Worm (Caenorhabditis elegans) whole organism, L4 larva: Measurements from ENCODE around the gene elo-8.
A peak's percentile ranks its signal among the peaks of the same experiment; 100 is the strongest.

Experiments
- D1046.2 ChIP-seq: fragments of 200-800 bp; sonication (Bioruptor generic); IDR thresholded peaks from 2 replicates; pipeline ENCODE4 v1.3.6; 2022; ENCODE audit warnings: missing genetic modification characterization, missing compliant biosample characterization
- F26F4.8 ChIP-seq: fragments of 200-800 bp; sonication (Bioruptor generic); conservative IDR thresholded peaks from 2 replicates; pipeline ENCODE4 v1.3.6; 2022; ENCODE audit warnings: missing genetic modification characterization, missing compliant biosample characterization
- F49E8.2 ChIP-seq: sonication (generic microtip); optimal IDR thresholded peaks from 2 replicates; lab custom pipeline; 2016; ENCODE audit warnings: missing compliant biosample characterization, mild to moderate bottlenecking, missing genetic modification characterization, borderline replicate concordance
- T20F7.1 ChIP-seq: fragments of 200-800 bp; sonication (Bioruptor generic); optimal IDR thresholded peaks from 2 replicates; lab custom pipeline; 2018; ENCODE audit warnings: mild to moderate bottlenecking, missing genetic modification characterization, missing compliant biosample characterization
- T26A8.4 ChIP-seq: fragments of 200-800 bp; sonication (Bioruptor generic); IDR thresholded peaks from 2 replicates; pipeline ENCODE4 v1.3.6; 2022; ENCODE audit warnings: missing genetic modification characterization, missing compliant biosample characterization
- Y5F2A.4 ChIP-seq: fragments of 200-800 bp; sonication (Bioruptor generic); optimal IDR thresholded peaks from 2 replicates; lab custom pipeline; 2018; ENCODE audit warnings: mild to moderate bottlenecking, missing genetic modification characterization, missing compliant biosample characterization
- aha-1 ChIP-seq: fragments of 150-350 bp; peaks from one replicate; lab custom pipeline; 2014; ENCODE audit warnings: missing biosample characterization, missing genetic modification characterization
- daf-12 ChIP-seq: fragments of 150-350 bp; optimal IDR thresholded peaks from 2 replicates; lab custom pipeline; 2014; ENCODE audit warnings: missing biosample characterization, missing genetic modification reagents, missing genetic modification characterization
- daf-16 ChIP-seq, 3 experiments: sonication (generic microtip); optimal IDR thresholded peaks; 2 replicates each; lab custom pipeline; 2016 to 2017; ENCODE audit warnings: missing genetic modification characterization in 3 of 3, missing genetic modification reagents in 3 of 3, mild to moderate bottlenecking in 2 of 3, missing compliant biosample characterization in 2 of 3, missing biosample characterization in 1 of 3, moderate library complexity in 1 of 3
- dmd-6 ChIP-seq: fragments of 200-800 bp; sonication (Bioruptor generic); IDR thresholded peaks from 2 replicates; pipeline ENCODE4 v1.3.6; 2022; ENCODE audit warnings: missing genetic modification reagents, missing genetic modification characterization, missing compliant biosample characterization
- duxl-1 ChIP-seq: sonication (generic microtip); optimal IDR thresholded peaks from 2 replicates; lab custom pipeline; 2016; ENCODE audit warnings: mild to moderate bottlenecking, missing genetic modification characterization, moderate library complexity, missing compliant biosample characterization; ENCODE audit not compliant: poor library complexity
- dve-1 ChIP-seq: sonication (generic microtip); optimal IDR thresholded peaks from 2 replicates; lab custom pipeline; 2017; ENCODE audit warnings: antibody characterized with exemption, mild to moderate bottlenecking, missing genetic modification characterization, missing compliant biosample characterization; ENCODE audit not compliant: insufficient read depth
- egl-27 ChIP-seq: sonication (generic microtip); optimal IDR thresholded peaks from 3 replicates; lab custom pipeline; 2017; ENCODE audit warnings: missing biosample characterization, missing genetic modification reagents, missing genetic modification characterization
- egl-43 ChIP-seq: fragments of 200-800 bp; sonication (Bioruptor generic); IDR thresholded peaks from 2 replicates; pipeline ENCODE4 v1.3.6; 2022; ENCODE audit warnings: missing genetic modification reagents, missing genetic modification characterization, missing compliant biosample characterization
- gei-8 ChIP-seq: fragments of 200-800 bp; sonication (Bioruptor generic); optimal IDR thresholded peaks from 2 replicates; lab custom pipeline; 2018; ENCODE audit warnings: mild to moderate bottlenecking, missing genetic modification characterization, missing compliant biosample characterization
- hlh-11 ChIP-seq: fragments of 200-800 bp; sonication (Bioruptor generic); optimal IDR thresholded peaks from 2 replicates; lab custom pipeline; 2018; ENCODE audit warnings: mild to moderate bottlenecking, missing genetic modification characterization, missing compliant biosample characterization
- hlh-30 ChIP-seq: sonication (generic microtip); optimal IDR thresholded peaks from 2 replicates; lab custom pipeline; 2017; ENCODE audit warnings: antibody characterized with exemption, mild to moderate bottlenecking, missing genetic modification characterization, missing compliant biosample characterization; ENCODE audit not compliant: insufficient read depth
- lin-38 ChIP-seq: fragments of 200-800 bp; sonication (Bioruptor generic); IDR thresholded peaks from 2 replicates; pipeline ENCODE4 v1.3.6; 2022; ENCODE audit warnings: missing genetic modification reagents, missing genetic modification characterization, missing compliant biosample characterization
- lir-3 ChIP-seq: sonication (generic microtip); optimal IDR thresholded peaks from 2 replicates; lab custom pipeline; 2016; ENCODE audit warnings: mild to moderate bottlenecking, missing genetic modification characterization, missing compliant biosample characterization
- mep-1 ChIP-seq: fragments of 150-350 bp; sonication (generic microtip); optimal IDR thresholded peaks from 3 replicates; lab custom pipeline; 2014; ENCODE audit warnings: missing biosample characterization, missing genetic modification characterization
- mes-2 ChIP-seq: sonication (generic microtip); optimal IDR thresholded peaks from 2 replicates; lab custom pipeline; 2016; ENCODE audit warnings: missing genotype, mild to moderate bottlenecking, missing genetic modification characterization, missing compliant biosample characterization; ENCODE audit not compliant: poor library complexity, severe bottlenecking
- mxl-3 ChIP-seq: fragments of 200-800 bp; sonication (Bioruptor generic); optimal IDR thresholded peaks from 2 replicates; lab custom pipeline; 2018; ENCODE audit warnings: mild to moderate bottlenecking, missing genetic modification characterization, missing compliant biosample characterization
- nhr-11 ChIP-seq: fragments of 150-350 bp; optimal IDR thresholded peaks from 2 replicates; lab custom pipeline; 2014; ENCODE audit warnings: missing biosample characterization, missing genetic modification characterization
- nhr-28 ChIP-seq: fragments of 150-350 bp; optimal IDR thresholded peaks from 2 replicates; lab custom pipeline; 2014; ENCODE audit warnings: missing biosample characterization, missing genetic modification characterization
- nhr-48 ChIP-seq: sonication (generic microtip); optimal IDR thresholded peaks from 2 replicates; lab custom pipeline; 2016; ENCODE audit warnings: mild to moderate bottlenecking, missing genetic modification characterization, missing compliant biosample characterization
- pha-4 ChIP-seq, 2 experiments: fragments of 150-350 bp in 1 of 2; fragments of 200-800 bp in 1 of 2; sonication (Bioruptor generic) in 1 of 2; IDR thresholded peaks in 1 of 2; optimal IDR thresholded peaks in 1 of 2; 2 replicates each; pipeline versions ENCODE4 v1.3.6 to Lab custom; 2014 to 2022; ENCODE audit warnings: missing genetic modification characterization in 2 of 2, missing genetic modification reagents in 2 of 2, missing biosample characterization in 1 of 2, missing compliant biosample characterization in 1 of 2
- pqm-1 ChIP-seq: sonication (generic microtip); optimal IDR thresholded peaks from 2 replicates; lab custom pipeline; 2017; ENCODE audit warnings: missing biosample characterization, missing genetic modification characterization
- sdz-12 ChIP-seq: fragments of 200-800 bp; sonication (Bioruptor generic); optimal IDR thresholded peaks from 2 replicates; lab custom pipeline; 2018; ENCODE audit warnings: mild to moderate bottlenecking, missing genetic modification characterization, missing compliant biosample characterization
- snpc-4 ChIP-seq: fragments of 150-350 bp; optimal IDR thresholded peaks from 2 replicates; lab custom pipeline; 2014; ENCODE audit warnings: missing biosample characterization, missing genetic modification characterization
- tra-1 ChIP-seq: fragments of 200-800 bp; sonication (Bioruptor generic); IDR thresholded peaks from 2 replicates; pipeline ENCODE4 v1.3.6; 2022; ENCODE audit warnings: missing genetic modification reagents, missing genetic modification characterization, missing compliant biosample characterization
- unc-130 ChIP-seq: sonication (generic microtip); optimal IDR thresholded peaks from 2 replicates; lab custom pipeline; 2016; ENCODE audit warnings: missing genetic modification reagents, missing genetic modification characterization, missing compliant biosample characterization
- unc-62 ChIP-seq, 3 experiments: fragments of 150-350 bp in 1 of 3; sonication (generic microtip); optimal IDR thresholded peaks in 2 of 3; peaks in 1 of 3; 1 replicate in 1 of 3; 2 replicates in 2 of 3; lab custom pipeline; 2014 to 2017; ENCODE audit warnings: missing biosample characterization in 3 of 3, missing genetic modification characterization in 3 of 3, missing genetic modification reagents in 3 of 3, missing genotype in 1 of 3
- zfp-2 ChIP-seq: sonication (generic microtip); optimal IDR thresholded peaks from 2 replicates; lab custom pipeline; 2016; ENCODE audit warnings: mild to moderate bottlenecking, missing genetic modification characterization, missing compliant biosample characterization
- zip-11 ChIP-seq: fragments of 200-800 bp; sonication (Bioruptor generic); IDR thresholded peaks from 2 replicates; pipeline ENCODE4 v1.3.6; 2022; ENCODE audit warnings: missing genetic modification characterization, missing compliant biosample characterization

Gene elo-8

ce11 chrIII:11268532-11268931, 36.7 kb upstream of the elo-8 start:
- TF ChIP-seq tra-1 (GFP tag; lab: Robert Waterston, UW) = 0 out of 2 replicates have a peak, but pooled peaks have one; percentile 5
- no peak for TF ChIP-seq Y5F2A.4 (GFP tag; lab: Kevin White, UChicago)
- peak; percentile 66 for TF ChIP-seq dmd-6 (GFP tag; lab: Robert Waterston, UW)
- TF ChIP-seq nhr-48 (tag; lab: Kevin White, UChicago) = peak; percentile 3
- no peak for TF ChIP-seq daf-16 (GFP tag; optimal IDR thresholded peaks at IDR 0.05; lab: Kevin White, UChicago)
- peak; percentile 24 for TF ChIP-seq daf-16 (tag; optimal IDR thresholded peaks at IDR 0.05; lab: Kevin White, UChicago)
- peak; percentile 61 for TF ChIP-seq nhr-28 (tag; lab: Kevin White, UChicago)
- TF ChIP-seq hlh-11 = peak; percentile 8
- peak; percentile 36 for TF ChIP-seq pqm-1
- no peak for TF ChIP-seq duxl-1 (tag; lab: Kevin White, UChicago)
- TF ChIP-seq lin-38 = no peak
- TF ChIP-seq zfp-2 (tag; lab: Kevin White, UChicago) = no peak

ce11 chrIII:11267372-11267771, 35.5 kb upstream of the elo-8 start:
- TF ChIP-seq aha-1 (tag; lab: Kevin White, UChicago) (no peak), pqm-1 (peak; percentile 62), nhr-11 (tag; lab: Kevin White, UChicago) (no peak), nhr-48 (tag; lab: Kevin White, UChicago) (no peak), dmd-6 (GFP tag; lab: Robert Waterston, UW) (peak; percentile 63), egl-27 (tag; lab: Kevin White, UChicago) (no peak), egl-43 (GFP tag; lab: Robert Waterston, UW) (no peak), nhr-28 (tag; lab: Kevin White, UChicago) (peak; percentile 70), unc-62 (GFP tag; optimal IDR thresholded peaks at IDR 0.05 in 1 of 2; lab: Kevin White, UChicago) (peak in 1 of 2 experiments; percentile 86), unc-62 (tag; optimal IDR thresholded peaks at IDR 0.05; lab: Kevin White, UChicago) (no peak), snpc-4 (no peak), mes-2 (tag; lab: Kevin White, UChicago) (peak; percentile 3), daf-16 (GFP tag; optimal IDR thresholded peaks at IDR 0.05; lab: Kevin White, UChicago) (no peak), daf-16 (tag; optimal IDR thresholded peaks at IDR 0.05; lab: Kevin White, UChicago) (peak; percentile 14), hlh-11 (peak; percentile 28), gei-8 (GFP tag; lab: Kevin White, UChicago) (no peak), mxl-3 (GFP tag; lab: Kevin White, UChicago) (peak; percentile 38)

ce11 chrIII:11262089-11262488, 30.2 kb upstream of the elo-8 start:
- TF ChIP-seq T20F7.1 (GFP tag; lab: Kevin White, UChicago) (peak; percentile 25), pha-4 (GFP tag; IDR thresholded peaks at IDR 0.05; lab: Robert Waterston, UW) (no peak), pha-4 (tag; optimal IDR thresholded peaks at IDR 0.05; lab: Kevin White, UChicago) (no peak), daf-12 (no peak), sdz-12 (GFP tag; lab: Kevin White, UChicago) (no peak), lir-3 (tag; lab: Kevin White, UChicago) (no peak), D1046.2 (GFP tag; lab: Robert Waterston, UW) (no peak), hlh-30 (tag; lab: Kevin White, UChicago) (peak; percentile 22), F49E8.2 (no peak), mep-1 (tag; lab: Kevin White, UChicago) (peak; percentile 7), unc-62 (GFP tag; optimal IDR thresholded peaks at IDR 0.05 in 1 of 2; lab: Kevin White, UChicago) (peak in 1 of 2 experiments; percentile 46), unc-62 (tag; optimal IDR thresholded peaks at IDR 0.05; lab: Kevin White, UChicago) (no peak), zip-11 (GFP tag; lab: Robert Waterston, UW) (no peak), T26A8.4 (no peak), nhr-48 (tag; lab: Kevin White, UChicago) (peak; percentile 21), hlh-11 (peak; percentile 23), dve-1 (tag; lab: Kevin White, UChicago) (peak; percentile 19), unc-130 (GFP tag; lab: Kevin White, UChicago) (no peak), F26F4.8 (no peak)
- TF ChIP-seq, all 104 proteins: peak for 7
